Worm (Caenorhabditis elegans) whole organism, mixed stage, embryonic: ENCODE measurements around the gene ZC239.20.

Source experiments
- ham-2 ChIP-seq: fragments of 200-800 bp; sonication (Bioruptor generic); optimal IDR thresholded peaks from 2 replicates; lab custom pipeline; 2018; ENCODE audit warnings: mild to moderate bottlenecking, missing genetic modification characterization, missing compliant biosample characterization
- pha-4 ChIP-seq: fragments of 150-350 bp; optimal IDR thresholded peaks from 2 replicates; lab custom pipeline; 2018; ENCODE audit warnings: missing biosample characterization, missing genetic modification reagents, missing genetic modification characterization

- TF ChIP-seq pha-4 (no peak), ham-2 (GFP tag; lab: Kevin White, UChicago) (no peak)
Observed at ce11 chrII:3250195-3250594, 43.9 kb upstream of the ZC239.20 start.
